Worm (Caenorhabditis elegans): ENCODE data around the gene rsp-1.

DNA sequence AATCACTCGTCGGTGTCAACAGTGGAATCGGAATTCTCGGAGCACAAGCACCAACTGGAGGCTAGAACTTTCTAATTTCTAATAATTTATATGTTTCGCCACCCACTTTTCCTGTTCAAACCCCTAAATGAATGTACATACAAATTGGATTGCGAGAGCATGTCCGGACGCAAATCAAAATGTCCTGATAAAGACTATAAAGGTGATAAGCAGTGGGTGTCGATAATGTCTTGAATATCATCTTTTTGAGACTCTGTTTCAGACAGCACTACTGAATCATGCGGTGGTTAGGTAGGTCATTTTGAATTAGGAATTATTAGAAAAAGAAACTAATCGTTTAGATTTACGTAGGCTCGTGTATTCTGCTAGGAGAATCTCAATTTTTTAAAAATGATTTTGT, 4.4 kb upstream of the rsp-1 start, which contains the start of gene W02B12.1:
- no peak for TF ChIP-seq him-1 (tag; optimal IDR thresholded peaks at IDR 0.05)
- TF ChIP-seq W03F9.2 (tag; optimal IDR thresholded peaks at IDR 0.05): no peak

Measured in whole organism, L4/young adult.